Worm (Caenorhabditis elegans) whole organism, mixed stage, embryonic: ENCODE results near the gene msp-79.

Experiments
- M03D4.4 ChIP-seq: sonication (generic microtip); optimal IDR thresholded peaks from 2 replicates; lab custom pipeline; 2017; ENCODE audit warnings: mild to moderate bottlenecking, missing genetic modification characterization, missing compliant biosample characterization
- bed-3 ChIP-seq: fragments of 200-800 bp; sonication (Bioruptor generic); optimal IDR thresholded peaks from 3 replicates; lab custom pipeline; 2018; ENCODE audit warnings: mild to moderate bottlenecking, missing genetic modification characterization, moderate library complexity, missing compliant biosample characterization
- ceh-43 ChIP-seq: fragments of 200-800 bp; sonication (Bioruptor generic); optimal IDR thresholded peaks from 2 replicates; lab custom pipeline; 2018; ENCODE audit warnings: mild to moderate bottlenecking, missing genetic modification characterization, moderate library complexity, missing compliant biosample characterization
- ceh-83 ChIP-seq: fragments of 200-800 bp; sonication (Bioruptor generic); optimal IDR thresholded peaks from 2 replicates; lab custom pipeline; 2018; ENCODE audit warnings: mild to moderate bottlenecking, missing genetic modification characterization, missing compliant biosample characterization
- ces-1 ChIP-seq: fragments of 150-350 bp; optimal IDR thresholded peaks from 2 replicates; lab custom pipeline; 2014; ENCODE audit warnings: missing biosample characterization, missing genetic modification reagents, missing genetic modification characterization
- cnd-1 ChIP-seq: fragments of 200-800 bp; sonication (Bioruptor generic); optimal IDR thresholded peaks from 2 replicates; lab custom pipeline; 2018; ENCODE audit warnings: mild to moderate bottlenecking, missing genetic modification characterization, missing compliant biosample characterization
- drap-1 ChIP-seq: fragments of 200-800 bp; sonication (Bioruptor generic); optimal IDR thresholded peaks from 3 replicates; lab custom pipeline; 2018; ENCODE audit warnings: mild to moderate bottlenecking, missing genetic modification characterization, missing compliant biosample characterization
- elt-1 ChIP-seq: sonication (generic microtip); optimal IDR thresholded peaks from 2 replicates; lab custom pipeline; 2017; ENCODE audit warnings: missing genetic modification characterization, mild to moderate bottlenecking, missing compliant biosample characterization, antibody characterized with exemption, moderate library complexity, borderline replicate concordance; ENCODE audit not compliant: insufficient read depth
- elt-3 ChIP-seq: fragments of 150-350 bp; optimal IDR thresholded peaks from 2 replicates; lab custom pipeline; 2014; ENCODE audit warnings: missing biosample characterization, missing genetic modification characterization
- flh-1 ChIP-seq: fragments of 200-800 bp; sonication (Bioruptor generic); optimal IDR thresholded peaks from 2 replicates; lab custom pipeline; 2018; ENCODE audit warnings: mild to moderate bottlenecking, missing genetic modification characterization, moderate library complexity, missing compliant biosample characterization
- hlh-1 ChIP-seq: fragments of 150-350 bp; optimal IDR thresholded peaks from 2 replicates; lab custom pipeline; 2014; ENCODE audit warnings: missing biosample characterization, missing genetic modification reagents, missing genetic modification characterization
- lin-13 ChIP-seq: fragments of 150-350 bp; optimal IDR thresholded peaks from 2 replicates; lab custom pipeline; 2014; ENCODE audit warnings: missing biosample characterization, missing genetic modification characterization
- lin-32 ChIP-seq: fragments of 200-800 bp; sonication (Bioruptor generic); optimal IDR thresholded peaks from 2 replicates; lab custom pipeline; 2018; ENCODE audit warnings: mild to moderate bottlenecking, missing genetic modification characterization, missing compliant biosample characterization
- lsy-2 ChIP-seq: fragments of 150-350 bp; optimal IDR thresholded peaks from 2 replicates; lab custom pipeline; 2014; ENCODE audit warnings: missing biosample characterization, missing genetic modification characterization
- mab-5 ChIP-seq: fragments of 150-350 bp; optimal IDR thresholded peaks from 2 replicates; lab custom pipeline; 2014; ENCODE audit warnings: missing biosample characterization, missing genetic modification characterization
- mep-1 ChIP-seq: fragments of 150-350 bp; optimal IDR thresholded peaks from 2 replicates; lab custom pipeline; 2017; ENCODE audit warnings: missing biosample characterization, missing genetic modification reagents, missing genetic modification characterization, inconsistent platforms
- nhr-12 ChIP-seq: fragments of 150-350 bp; optimal IDR thresholded peaks from 2 replicates; lab custom pipeline; 2014; ENCODE audit warnings: missing biosample characterization, missing genetic modification characterization
- nhr-2 ChIP-seq: fragments of 150-350 bp; optimal IDR thresholded peaks from 2 replicates; lab custom pipeline; 2014; ENCODE audit warnings: missing biosample characterization, missing genetic modification characterization
- nhr-237 ChIP-seq: fragments of 150-350 bp; optimal IDR thresholded peaks from 2 replicates; lab custom pipeline; 2014; ENCODE audit warnings: missing biosample characterization, missing genetic modification characterization
- nhr-28 ChIP-seq: fragments of 150-350 bp; optimal IDR thresholded peaks from 2 replicates; lab custom pipeline; 2014; ENCODE audit warnings: missing biosample characterization, missing genetic modification characterization
- nhr-76 ChIP-seq: sonication (generic microtip); optimal IDR thresholded peaks from 2 replicates; lab custom pipeline; 2017; ENCODE audit warnings: missing biosample characterization, missing genetic modification characterization
- sem-2 ChIP-seq: fragments of 200-800 bp; sonication (Bioruptor generic); optimal IDR thresholded peaks from 2 replicates; lab custom pipeline; 2018; ENCODE audit warnings: mild to moderate bottlenecking, missing genetic modification characterization, missing compliant biosample characterization
- snpc-4 ChIP-seq: fragments of 150-350 bp; optimal IDR thresholded peaks from 2 replicates; lab custom pipeline; 2014; ENCODE audit warnings: missing biosample characterization, missing genetic modification characterization
- sptf-1 ChIP-seq: sonication (generic microtip); optimal IDR thresholded peaks from 2 replicates; lab custom pipeline; 2017; ENCODE audit warnings: mild to moderate bottlenecking, missing genetic modification characterization, moderate library complexity, missing compliant biosample characterization
- tbx-8 ChIP-seq: fragments of 200-800 bp; sonication (Bioruptor generic); optimal IDR thresholded peaks from 2 replicates; lab custom pipeline; 2018; ENCODE audit warnings: mild to moderate bottlenecking, missing genetic modification characterization, moderate library complexity, missing compliant biosample characterization
- unc-39 ChIP-seq: fragments of 150-350 bp; optimal IDR thresholded peaks from 2 replicates; lab custom pipeline; 2014; ENCODE audit warnings: missing biosample characterization, missing genetic modification characterization
- unc-62 ChIP-seq: fragments of 150-350 bp; optimal IDR thresholded peaks from 2 replicates; lab custom pipeline; 2014; ENCODE audit warnings: missing biosample characterization, missing genetic modification reagents, missing genetic modification characterization
- zip-8 ChIP-seq: fragments of 150-350 bp; optimal IDR thresholded peaks from 2 replicates; lab custom pipeline; 2014; ENCODE audit warnings: missing biosample characterization, missing genetic modification characterization
- ztf-11 ChIP-seq: fragments of 150-350 bp; optimal IDR thresholded peaks from 2 replicates; lab custom pipeline; 2014; ENCODE audit warnings: missing biosample characterization, missing genetic modification characterization

The msp-79 gene

DNA sequence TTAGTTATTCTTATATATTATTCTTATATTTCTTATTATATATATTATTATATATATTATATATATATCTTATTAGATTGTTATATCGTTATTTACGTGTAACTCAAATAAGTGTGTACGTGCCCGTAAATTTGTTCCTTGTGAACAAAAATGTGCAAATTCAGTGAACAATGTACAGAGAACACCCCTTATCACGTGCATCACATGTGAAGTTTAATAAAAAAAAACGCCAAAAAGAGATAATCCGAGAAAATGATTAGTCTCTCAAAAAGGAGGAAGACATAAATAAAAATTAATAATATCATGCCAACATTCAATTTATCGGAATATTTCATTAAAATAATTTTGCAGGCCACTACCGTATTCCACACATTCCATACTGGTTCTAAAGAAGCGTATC lies 32.7 kb upstream of the msp-79 start:
- TF ChIP-seq nhr-28 (tag; lab: Kevin White, UChicago) (no peak), unc-39 (tag; lab: Kevin White, UChicago) (no peak), bed-3 (GFP tag; lab: Kevin White, UChicago) (no peak), hlh-1 (no peak), elt-3 (tag; lab: Kevin White, UChicago) (no peak), lin-32 (GFP tag; lab: Kevin White, UChicago) (no peak), ztf-11 (no peak), elt-1 (tag; lab: Kevin White, UChicago) (no peak), drap-1 (no peak)

DNA sequence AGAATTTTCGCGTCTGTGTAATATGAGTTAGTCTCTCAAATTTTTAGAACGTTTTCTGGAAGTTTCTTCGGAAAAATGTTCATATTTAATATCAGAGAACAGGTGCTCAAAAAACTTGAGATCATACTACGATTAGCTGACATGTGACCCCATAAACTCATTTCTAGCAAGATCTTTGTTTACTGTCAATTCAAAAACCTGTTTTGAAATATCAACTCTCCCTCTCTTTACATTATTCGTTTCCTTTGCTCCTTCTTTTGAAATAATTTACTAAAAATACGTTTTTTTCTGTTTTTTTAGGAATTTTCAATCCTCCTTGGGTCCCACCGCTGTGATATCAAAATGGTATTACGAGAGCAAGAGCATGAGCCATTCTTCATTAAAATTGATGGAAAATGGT lies 32.2 kb upstream of the msp-79 start, which contains the start of gene fat-4:
TSS of gene fat-4 (plus strand) at position 301 of the 400 bp plus-strand sequence.
- TF ChIP-seq nhr-76 (tag; lab: Kevin White, UChicago) (no peak), nhr-12 (tag; lab: Kevin White, UChicago) (no peak), unc-62 (GFP tag; lab: Kevin White, UChicago) (no peak), lsy-2 (tag; lab: Kevin White, UChicago) (no peak), ceh-83 (no peak), cnd-1 (tag; lab: Kevin White, UChicago) (no peak), nhr-28 (tag; lab: Kevin White, UChicago) (no peak), sem-2 (GFP tag; lab: Kevin White, UChicago) (no peak)
- TF ChIP-seq, all 35 proteins: peak for 0

DNA sequence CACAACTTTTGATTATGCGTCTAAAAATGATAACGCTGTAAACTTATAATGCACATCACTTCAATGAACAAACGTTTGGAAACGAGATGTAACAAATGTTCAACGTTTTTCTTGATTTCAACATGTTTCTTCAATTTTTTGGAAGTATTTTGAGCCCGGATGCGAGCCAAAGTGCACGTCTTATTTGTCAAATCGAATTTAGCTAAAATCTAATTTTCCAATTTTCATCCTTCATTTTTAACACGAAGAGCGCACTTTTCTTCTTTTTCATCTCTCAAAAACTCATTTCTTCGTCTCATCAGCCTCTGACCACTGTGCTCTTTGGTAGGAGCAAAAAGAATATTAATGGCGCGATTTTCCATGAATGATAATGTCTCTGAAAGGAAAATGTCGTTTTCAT lies 31.4 kb upstream of the msp-79 start:
- TF ChIP-seq M03D4.4 (no peak), nhr-12 (tag; lab: Kevin White, UChicago) (no peak), ces-1 (GFP tag; lab: Kevin White, UChicago) (peak; percentile 94)

ce11 chrIV:9797304-9798003 lies 30.5 kb upstream of the msp-79 start, which contains the start of gene T13F2.2:
Gene T13F2.2 (minus strand): TSS chrIV:9797354.
- peak; percentile 22 for TF ChIP-seq ces-1 (GFP tag; lab: Kevin White, UChicago)
- no peak for TF ChIP-seq lin-32 (GFP tag; lab: Kevin White, UChicago)

ce11 chrIV:9796494-9796893 lies 29.5 kb upstream of the msp-79 start, which contains the start of gene pis-1:
Gene pis-1 (minus strand): TSS chrIV:9796594.
- TF ChIP-seq nhr-237 (no peak), elt-1 (tag; lab: Kevin White, UChicago) (no peak), mep-1 (tag; lab: Kevin White, UChicago) (no peak), snpc-4 (no peak)

ce11 chrIV:9795250-9795649 lies 28.3 kb upstream of the msp-79 start:
- TF ChIP-seq ceh-43 (no peak), nhr-2 (no peak), lsy-2 (tag; lab: Kevin White, UChicago) (no peak), sem-2 (GFP tag; lab: Kevin White, UChicago) (no peak), tbx-8 (GFP tag; lab: Kevin White, UChicago) (no peak), lin-13 (no peak), nhr-76 (tag; lab: Kevin White, UChicago) (no peak), flh-1 (GFP tag; lab: Kevin White, UChicago) (no peak), hlh-1 (no peak), ceh-83 (no peak), sptf-1 (tag; lab: Kevin White, UChicago) (no peak), mab-5 (tag; lab: Kevin White, UChicago) (no peak), nhr-12 (tag; lab: Kevin White, UChicago) (no peak), zip-8 (no peak), bed-3 (GFP tag; lab: Kevin White, UChicago) (no peak)
